Fruit fly (Drosophila melanogaster) whole organism, adult: Measurements from ENCODE around the gene CG10347.
A peak's percentile ranks its signal among the peaks of the same experiment; 100 is the strongest.

Experiments
- CG11617 ChIP-seq: fragments of 200-800 bp; sonication (Bioruptor generic); optimal IDR thresholded peaks from 2 replicates; lab custom pipeline; 2017; ENCODE audit warnings: mild to moderate bottlenecking, missing biosample characterization, missing genetic modification reagents, missing genetic modification characterization
- CG14711 ChIP-seq: fragments of 200-800 bp; sonication (Bioruptor generic); optimal IDR thresholded peaks from 2 replicates; lab custom pipeline; 2018; ENCODE audit warnings: missing biosample characterization, mild to moderate bottlenecking, missing genetic modification characterization, moderate library complexity
- CG1620 ChIP-seq: fragments of 200-800 bp; sonication (Bioruptor generic); optimal IDR thresholded peaks from 2 replicates; lab custom pipeline; 2016; ENCODE audit warnings: missing biosample characterization, missing genetic modification characterization
- CG33017 ChIP-seq: fragments of 200-800 bp; sonication (Bioruptor generic); optimal IDR thresholded peaks from 2 replicates; lab custom pipeline; 2018; ENCODE audit warnings: missing biosample characterization, mild to moderate bottlenecking, missing genetic modification characterization, moderate library complexity
- CG5204 ChIP-seq: fragments of 200-800 bp; sonication (Bioruptor generic); optimal IDR thresholded peaks from 2 replicates; lab custom pipeline; 2016; ENCODE audit warnings: missing biosample characterization, missing genetic modification characterization
- CG7045 ChIP-seq: fragments of 200-800 bp; sonication (Bioruptor generic); optimal IDR thresholded peaks from 2 replicates; lab custom pipeline; 2017; ENCODE audit warnings: missing biosample characterization, mild to moderate bottlenecking, missing genetic modification characterization
- CG7101 ChIP-seq: fragments of 200-800 bp; sonication (Bioruptor generic); optimal IDR thresholded peaks from 2 replicates; lab custom pipeline; 2018; ENCODE audit warnings: missing biosample characterization, mild to moderate bottlenecking, missing genetic modification characterization, moderate library complexity
- Clk ChIP-seq: fragments of 200-800 bp; sonication (Bioruptor generic); optimal IDR thresholded peaks from 2 replicates; lab custom pipeline; 2017; ENCODE audit warnings: missing biosample characterization, missing genetic modification characterization
- Hr96 ChIP-seq: fragments of 200-800 bp; sonication (Bioruptor generic); optimal IDR thresholded peaks from 2 replicates; lab custom pipeline; 2016; ENCODE audit warnings: missing biosample characterization, missing genetic modification characterization
- Mnt ChIP-seq: fragments of 200-800 bp; sonication (Bioruptor generic); optimal IDR thresholded peaks from 2 replicates; lab custom pipeline; 2016; ENCODE audit warnings: missing biosample characterization, mild to moderate bottlenecking, missing genetic modification characterization
- kay ChIP-seq: fragments of 200-800 bp; sonication (Bioruptor generic); peaks from one replicate; lab custom pipeline; 2016; ENCODE audit warnings: missing biosample characterization, missing genetic modification characterization, borderline replicate concordance
- ovo ChIP-seq: fragments of 200-800 bp; sonication (Bioruptor generic); optimal IDR thresholded peaks from 2 replicates; lab custom pipeline; 2016; ENCODE audit warnings: missing biosample characterization, missing genetic modification characterization
- pad ChIP-seq: fragments of 200-800 bp; sonication (Bioruptor generic); optimal IDR thresholded peaks from 3 replicates; lab custom pipeline; 2017; ENCODE audit warnings: missing biosample characterization, missing genetic modification characterization, mild to moderate bottlenecking, moderate library complexity, missing genetic modification reagents

DNA sequence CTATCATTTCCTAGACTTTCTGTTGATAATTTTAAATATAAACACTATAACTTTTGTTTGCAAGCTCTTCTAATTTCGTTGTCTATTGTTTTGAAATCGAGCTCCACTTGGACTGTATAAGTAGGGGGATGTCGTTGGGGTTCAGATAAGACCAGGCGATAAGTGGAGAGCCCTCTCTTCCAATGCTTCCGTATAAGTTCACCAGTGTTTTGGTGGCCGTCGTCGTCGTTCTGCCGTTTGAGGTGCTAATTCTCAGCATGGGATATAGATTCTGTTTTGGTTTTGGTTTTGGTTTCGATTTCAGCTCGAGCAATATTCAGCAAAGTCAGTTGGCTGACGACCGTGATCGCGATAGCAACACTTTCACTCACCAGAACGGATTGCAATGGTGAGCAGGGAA is 18.4 kb upstream of the CG10347 start, which contains the start of gene CG15739:
- TF ChIP-seq CG7101 (no peak), Hr96 (GFP tag; lab: Kevin White, UChicago) (no peak), CG1620 (no peak), Mnt (GFP tag; lab: Kevin White, UChicago) (peak; percentile 17), pad (GFP tag; lab: Kevin White, UChicago) (peak; percentile 95), Clk (no peak), CG33017 (tag; lab: Kevin White, UChicago) (no peak), CG7045 (GFP tag; lab: Kevin White, UChicago) (no peak), CG5204 (no peak), ovo (GFP tag; lab: Kevin White, UChicago) (no peak), CG14711 (tag; lab: Kevin White, UChicago) (no peak), CG11617 (no peak), kay (GFP tag; lab: Kevin White, UChicago) (no peak)
